Fruit fly (Drosophila melanogaster): ENCODE data around the gene CG1998.

Gene CG1998

DNA sequence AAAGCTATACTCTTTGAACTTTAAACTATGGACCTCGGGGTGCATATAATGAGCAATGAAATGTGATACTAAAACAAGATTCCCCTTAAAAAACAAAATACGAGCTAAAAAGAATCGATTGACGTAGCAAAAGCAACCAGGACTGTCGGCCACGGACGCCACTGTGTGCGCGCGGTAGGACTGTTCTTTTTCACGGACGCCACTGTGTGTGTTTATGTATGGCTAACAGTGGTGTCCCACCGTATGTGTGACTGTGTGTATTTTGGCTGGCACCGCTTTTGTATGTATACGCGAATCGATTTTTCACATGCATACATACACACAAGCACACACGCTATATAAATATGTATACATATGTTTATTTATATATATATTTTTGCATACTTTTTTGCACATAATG, 29.1 kb downstream of the CG1998 start:
- no peak for TF ChIP-seq CTCF (optimal IDR thresholded peaks at IDR 0.05)
- no peak for TF ChIP-seq CG8478 (optimal IDR thresholded peaks at IDR 0.05)

DNA sequence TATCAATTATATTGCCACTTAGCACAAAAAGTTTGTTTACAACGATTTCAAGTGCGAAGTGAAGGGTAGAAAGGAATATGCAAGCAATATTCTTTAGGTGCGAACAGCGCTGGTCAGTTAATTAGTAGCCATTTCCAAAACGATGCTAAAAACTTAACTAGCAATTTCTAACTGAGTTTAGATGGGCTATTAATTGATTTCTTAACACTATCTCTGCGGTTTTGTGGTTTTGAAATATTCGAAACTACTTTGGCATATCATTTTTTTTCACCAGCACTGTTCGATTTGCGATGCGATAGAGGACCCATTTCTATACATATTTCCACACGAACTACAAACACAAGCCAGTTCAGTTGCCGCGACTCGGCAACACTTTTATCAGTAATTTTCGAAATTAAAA, 36.4 kb downstream of the CG1998 start:
- TF ChIP-seq CTCF (optimal IDR thresholded peaks at IDR 0.05), result no peak
- no peak for TF ChIP-seq CG8478 (optimal IDR thresholded peaks at IDR 0.05)

DNA sequence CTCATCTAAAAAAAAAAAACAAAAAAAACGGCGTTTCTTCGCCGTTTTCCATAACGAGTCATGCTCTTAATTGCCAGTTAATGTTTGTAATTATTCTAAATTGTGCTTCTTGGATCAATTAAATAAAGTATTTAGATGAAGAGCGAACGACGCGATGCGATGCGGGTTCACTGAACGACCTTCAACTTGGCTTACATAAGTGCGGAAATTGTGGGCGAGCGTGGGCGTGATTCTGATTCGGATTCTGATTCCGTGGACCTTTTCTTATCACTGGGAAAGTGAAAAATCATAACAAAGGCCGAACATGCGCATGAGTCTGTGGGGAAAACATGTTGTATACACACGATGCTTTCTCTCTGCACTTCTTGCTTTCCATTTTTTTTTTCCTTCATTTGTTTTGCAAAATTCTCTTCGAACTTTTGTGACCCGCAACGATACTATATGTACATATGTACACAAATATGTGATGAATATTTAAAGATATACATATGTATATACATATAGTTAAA, 37.3 kb downstream of the CG1998 start:
- no peak for TF ChIP-seq CTCF (optimal IDR thresholded peaks at IDR 0.05)
- no peak for TF ChIP-seq CG8478 (optimal IDR thresholded peaks at IDR 0.05)

DNA sequence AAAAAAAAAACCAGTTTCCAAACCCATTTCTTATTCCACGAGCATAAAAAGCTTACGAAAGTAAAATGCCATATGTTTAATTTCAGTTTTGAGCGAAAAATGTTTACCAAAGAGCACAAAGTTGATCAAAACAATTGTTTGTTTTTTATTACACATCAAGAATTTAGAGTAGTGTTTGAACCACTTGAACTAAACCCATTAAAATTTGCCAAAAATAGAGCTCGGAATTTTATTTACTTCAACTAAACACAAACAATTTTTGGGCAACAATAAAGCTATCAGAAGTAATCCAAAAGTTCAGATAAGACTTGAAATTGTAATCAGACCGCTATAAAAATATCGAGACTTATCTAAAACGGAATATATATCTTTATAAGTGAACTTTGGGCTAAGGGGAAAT, 37.9 kb downstream of the CG1998 start:
- no peak for TF ChIP-seq CG8478 (optimal IDR thresholded peaks at IDR 0.05)
- TF ChIP-seq CTCF (optimal IDR thresholded peaks at IDR 0.05), result no peak

DNA sequence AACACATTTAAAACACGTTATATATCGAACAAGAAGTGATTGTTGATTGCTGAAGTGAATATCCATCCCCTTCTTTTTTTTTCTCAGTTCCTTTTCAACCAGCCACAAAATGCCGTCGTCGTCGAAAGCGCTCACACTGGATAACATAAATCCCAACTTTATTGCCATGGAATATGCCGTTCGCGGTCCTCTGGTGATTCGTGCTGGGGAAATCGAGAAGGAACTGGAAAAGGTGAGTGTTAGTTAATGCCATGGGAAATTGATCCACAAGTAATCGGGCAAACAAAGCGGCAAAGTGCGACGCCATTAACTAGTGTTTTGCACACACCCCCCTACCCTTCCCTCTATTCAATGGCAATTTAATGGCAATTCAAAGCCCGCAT, 38.7 kb downstream of the CG1998 start:
- TF ChIP-seq CTCF (optimal IDR thresholded peaks at IDR 0.05), result no peak
- TF ChIP-seq CG8478 (optimal IDR thresholded peaks at IDR 0.05), result no peak

DNA sequence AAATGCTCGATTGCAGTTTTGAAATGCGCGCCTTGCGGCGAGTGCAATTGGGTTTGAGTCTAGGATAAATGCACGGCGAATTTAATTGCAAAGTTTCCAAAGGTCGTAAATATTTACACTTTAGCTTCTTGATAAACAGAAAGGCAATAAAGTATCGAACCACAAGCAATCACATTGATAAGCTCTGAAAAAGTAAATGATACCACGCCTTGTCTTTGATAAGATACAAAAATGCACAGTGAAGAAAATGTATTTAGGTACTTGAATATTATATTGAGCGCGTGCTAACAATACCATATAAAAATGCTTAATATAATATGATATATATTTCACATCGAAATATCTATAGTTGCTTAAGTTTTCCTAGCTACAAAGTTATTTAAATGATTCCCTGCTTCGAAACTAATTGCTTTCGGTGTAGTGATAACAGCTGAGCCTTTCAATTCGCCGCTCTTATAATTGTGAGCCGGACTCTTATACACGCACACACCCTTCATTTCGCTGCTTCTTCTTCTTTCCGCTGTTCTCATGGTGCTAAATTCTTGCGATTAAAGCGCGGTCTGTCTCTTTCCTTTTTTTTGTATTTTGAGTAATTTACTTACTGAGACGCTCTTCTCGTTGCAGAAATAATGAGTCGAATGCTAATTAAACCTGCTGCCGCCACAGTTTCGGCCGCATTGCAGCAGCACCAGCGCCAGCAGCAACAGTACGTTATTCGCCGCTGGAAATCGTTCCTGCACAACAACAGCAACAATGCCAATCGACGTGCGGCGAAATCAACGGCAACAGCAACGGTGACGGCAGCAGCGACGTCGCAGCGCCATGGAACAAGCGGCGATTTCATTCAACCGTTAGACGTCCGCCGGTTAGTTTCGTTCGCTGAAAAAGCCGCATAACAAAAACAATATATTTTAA, 39.4 kb downstream of the CG1998 start:
- TF ChIP-seq CTCF (optimal IDR thresholded peaks at IDR 0.05) (peak in 1 of 2 experiments; percentile 4), CG8478 (optimal IDR thresholded peaks at IDR 0.05) (no peak)

DNA sequence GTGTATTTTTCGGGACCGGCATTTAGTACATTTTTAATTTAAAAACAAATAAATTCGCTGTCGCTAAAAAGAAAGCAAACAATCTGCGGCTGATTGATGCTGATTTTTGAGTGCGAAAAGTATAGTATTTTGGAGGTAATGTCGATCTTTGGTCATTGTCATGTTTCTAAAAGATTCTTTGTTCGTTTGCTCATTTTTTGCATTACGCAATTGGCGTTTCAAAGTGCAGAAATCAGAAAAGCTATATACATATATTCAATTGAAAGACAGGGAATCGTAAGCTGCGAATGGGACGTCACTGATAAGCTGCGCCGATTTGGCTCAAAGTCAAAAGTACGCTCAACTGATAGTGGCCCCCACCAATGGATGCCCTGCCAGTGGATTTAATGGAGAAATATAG, 40.4 kb downstream of the CG1998 start:
- TF ChIP-seq CG8478 (optimal IDR thresholded peaks at IDR 0.05), result no peak

DNA sequence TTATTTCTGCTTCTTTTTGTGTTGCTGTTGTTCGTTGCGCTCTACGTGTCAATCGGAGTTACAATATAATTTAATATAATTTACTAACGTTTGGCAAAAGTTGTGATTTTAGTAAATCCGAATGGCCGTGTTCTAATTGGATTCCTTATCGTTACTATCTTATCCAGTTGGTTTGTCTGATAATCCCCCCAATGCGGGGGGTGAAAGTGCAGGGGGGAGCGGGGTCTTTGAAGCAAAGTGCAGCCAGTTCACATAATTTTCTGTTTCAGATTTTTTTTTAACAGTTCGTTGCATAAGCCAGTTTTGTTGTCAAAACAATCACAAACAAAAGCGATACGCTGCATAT, 41.2 kb downstream of the CG1998 start:
- no peak for TF ChIP-seq CTCF (optimal IDR thresholded peaks at IDR 0.05)

DNA sequence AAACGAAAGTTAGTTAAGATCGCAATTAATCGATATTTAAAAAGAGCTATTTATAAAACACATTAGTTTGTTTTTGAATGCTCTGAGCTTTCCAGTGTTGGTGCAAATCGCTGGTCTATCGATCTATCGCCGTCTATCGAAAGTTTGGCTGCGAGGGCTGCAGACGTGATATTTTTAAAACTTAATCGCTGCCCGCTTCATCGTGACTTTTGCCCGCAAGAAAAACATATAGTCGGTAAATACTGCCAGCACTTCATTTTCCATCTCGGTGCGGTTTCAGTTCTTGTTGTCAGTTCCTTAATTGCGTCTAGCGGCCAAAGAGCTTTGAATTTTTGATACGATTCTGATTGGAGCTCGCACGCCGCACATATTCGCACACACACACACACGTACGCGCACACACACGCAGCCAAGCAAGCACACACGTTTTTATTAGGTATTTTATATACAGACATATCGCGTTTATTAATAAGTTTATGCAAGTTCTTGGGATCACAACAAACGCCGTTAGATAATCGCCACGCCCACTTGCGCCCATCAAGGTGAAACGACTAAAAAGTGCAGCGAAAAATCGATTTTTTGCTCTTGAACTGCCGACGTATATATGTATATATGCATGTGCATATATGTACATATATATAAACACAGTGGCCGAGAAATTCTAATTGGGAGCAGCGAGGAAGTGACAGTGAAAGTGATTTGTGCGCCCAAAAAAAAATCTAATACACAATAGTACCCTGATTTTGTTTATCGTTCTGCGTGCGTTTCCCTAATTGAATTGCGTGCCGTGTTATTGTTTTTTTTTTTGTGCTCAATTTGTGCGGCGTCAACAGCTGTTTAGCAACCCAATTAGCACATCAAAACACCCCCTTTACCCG, 41.8 kb downstream of the CG1998 start:
- TF ChIP-seq CTCF (optimal IDR thresholded peaks at IDR 0.05), result no peak
- no peak for TF ChIP-seq CG8478 (optimal IDR thresholded peaks at IDR 0.05)

DNA sequence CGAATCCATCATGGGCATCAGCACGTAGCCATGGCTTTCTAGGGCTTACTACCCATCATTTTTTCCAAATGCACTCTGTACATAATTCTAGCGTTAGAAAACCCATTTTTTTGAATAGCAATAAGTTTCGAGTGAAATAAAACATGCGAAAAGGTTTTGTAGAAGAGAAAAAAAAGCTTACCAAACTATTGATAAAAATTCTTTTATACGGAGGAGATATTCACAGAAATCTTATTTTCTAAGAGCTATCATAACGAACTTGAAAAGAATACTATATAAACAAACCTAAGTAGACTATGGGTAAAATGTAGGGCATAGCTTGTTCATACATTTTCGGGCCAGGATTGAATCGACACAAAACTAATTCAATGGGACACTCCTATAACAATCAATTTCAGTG, 42.6 kb downstream of the CG1998 start, which contains the start of gene CG1640:
Gene CG1640 (plus strand): TSS at position 301 of the 400 bp plus-strand sequence.
- TF ChIP-seq CTCF (optimal IDR thresholded peaks at IDR 0.05) (no peak), CG8478 (optimal IDR thresholded peaks at IDR 0.05) (no peak)

DNA sequence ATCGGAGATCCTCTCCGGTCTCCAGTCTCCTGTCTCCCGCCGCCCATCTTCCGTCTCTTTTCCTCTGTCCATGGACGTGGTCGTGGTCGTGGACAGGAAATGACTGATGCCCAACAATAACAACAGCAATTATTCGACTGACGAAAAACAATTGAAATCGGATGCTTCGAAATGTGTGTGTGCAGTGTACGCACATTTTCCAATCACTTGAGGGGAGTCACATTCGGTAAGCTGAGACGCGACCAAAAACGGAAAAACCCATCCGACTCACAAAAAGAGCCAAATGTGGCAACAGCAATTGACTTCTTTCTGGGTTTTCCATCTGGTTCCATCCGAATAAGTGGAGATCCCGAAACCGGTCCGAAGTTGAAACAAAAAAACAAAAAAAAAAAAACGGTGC, 43.4 kb downstream of the CG1998 start:
- TF ChIP-seq CTCF (optimal IDR thresholded peaks at IDR 0.05), result no peak
- TF ChIP-seq CG8478 (optimal IDR thresholded peaks at IDR 0.05), result no peak

DNA sequence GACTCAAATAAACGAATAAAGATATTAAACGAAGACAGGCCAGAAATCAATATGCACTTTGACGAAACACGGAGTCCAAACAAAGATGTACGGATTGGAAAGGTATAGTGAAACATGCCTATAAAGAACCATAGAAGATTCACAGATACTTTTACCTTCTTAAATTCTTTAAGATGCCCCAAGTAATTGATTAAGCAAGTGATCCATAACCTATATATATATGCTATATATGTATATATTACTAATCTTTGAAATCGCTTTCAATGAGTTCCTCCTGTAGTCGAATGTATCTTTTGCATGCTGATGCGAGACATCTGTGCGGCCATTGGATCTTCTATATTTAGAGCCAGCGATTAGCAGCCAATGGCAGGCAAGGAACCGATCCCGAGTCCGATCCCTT, 44.7 kb downstream of the CG1998 start, which contains the start of gene dmrt11E:
Gene dmrt11E (plus strand): TSS at position 43 of the 400 bp plus-strand sequence.
- TF ChIP-seq CTCF (optimal IDR thresholded peaks at IDR 0.05) (no peak), CG8478 (optimal IDR thresholded peaks at IDR 0.05) (no peak)

All from S2 (cell line).